Fruit fly (Drosophila melanogaster) whole organism, wandering third instar larva: ENCODE results near the gene jvl.

Experiments used
- Abd-B ChIP-seq: fragments of >200 bp; optimal IDR thresholded peaks from 2 replicates; lab custom pipeline; 2017; ENCODE audit warnings: missing biosample characterization, missing genetic modification characterization
- CG32264 ChIP-seq: fragments of 200-800 bp; sonication (Bioruptor generic); optimal IDR thresholded peaks from 2 replicates; lab custom pipeline; 2016; ENCODE audit warnings: missing biosample characterization, missing genetic modification characterization
- CG9705 ChIP-seq: fragments of 200-800 bp; sonication (Bioruptor generic); optimal IDR thresholded peaks from 2 replicates; lab custom pipeline; 2018; ENCODE audit warnings: missing biosample characterization, mild to moderate bottlenecking, missing genetic modification characterization
- CrebA ChIP-seq: fragments of 200-800 bp; sonication (Bioruptor generic); optimal IDR thresholded peaks from 2 replicates; lab custom pipeline; 2016; ENCODE audit warnings: missing biosample characterization, mild to moderate bottlenecking, missing genetic modification characterization, borderline replicate concordance
- Dfd ChIP-seq: fragments of >200 bp; optimal IDR thresholded peaks from 2 replicates; lab custom pipeline; 2017; ENCODE audit warnings: missing biosample characterization, missing genetic modification characterization
- Dif ChIP-seq: fragments of 200-275, 200-300 bp; sonication (Bioruptor generic); optimal IDR thresholded peaks from 2 replicates; lab custom pipeline; 2018; ENCODE audit warnings: missing biosample characterization, missing genetic modification characterization; ENCODE audit not compliant: partially characterized antibody
- GATAd ChIP-seq: sonication (Bioruptor generic); optimal IDR thresholded peaks from 2 replicates; lab custom pipeline; 2016; ENCODE audit warnings: missing biosample characterization, missing genetic modification characterization
- HLH106 ChIP-seq: fragments of 200-800 bp; optimal IDR thresholded peaks from 3 replicates; lab custom pipeline; 2019; ENCODE audit warnings: missing biosample characterization, mild to moderate bottlenecking, missing genetic modification characterization, moderate library complexity
- Hnf4 ChIP-seq: fragments of 200-800 bp; sonication (Bioruptor generic); optimal IDR thresholded peaks from 2 replicates; lab custom pipeline; 2016; ENCODE audit warnings: missing biosample characterization, mild to moderate bottlenecking, missing genetic modification characterization
- Hr78 ChIP-seq: fragments of >200 bp; optimal IDR thresholded peaks from 2 replicates; lab custom pipeline; 2017; ENCODE audit warnings: missing biosample characterization, missing genetic modification characterization
- Hr83 ChIP-seq: fragments of 200-300 bp; sonication (Bioruptor generic); optimal IDR thresholded peaks from 2 replicates; lab custom pipeline; 2016; ENCODE audit warnings: missing biosample characterization, mild to moderate bottlenecking, missing genetic modification characterization, moderate library complexity; ENCODE audit not compliant: poor library complexity, severe bottlenecking
- Jra ChIP-seq: sonication (Bioruptor generic); optimal IDR thresholded peaks from 2 replicates; lab custom pipeline; 2016; ENCODE audit warnings: missing biosample characterization, missing genetic modification characterization
- Mio ChIP-seq: sonication (Bioruptor generic); optimal IDR thresholded peaks from 2 replicates; lab custom pipeline; 2016; ENCODE audit warnings: missing biosample characterization, missing genetic modification characterization
- Myc ChIP-seq: fragments of >200 bp; optimal IDR thresholded peaks from 2 replicates; lab custom pipeline; 2017
- N ChIP-seq: fragments of >200 bp; optimal IDR thresholded peaks from 2 replicates; lab custom pipeline; 2018; ENCODE audit warnings: missing biosample characterization, missing external identifiers, missing genetic modification characterization
- OdsH ChIP-seq: fragments of 200-800 bp; sonication (Bioruptor generic); optimal IDR thresholded peaks from 2 replicates; lab custom pipeline; 2016; ENCODE audit warnings: missing biosample characterization, mild to moderate bottlenecking, missing genetic modification characterization
- Sp1 ChIP-seq: fragments of 200-800 bp; sonication (Bioruptor generic); optimal IDR thresholded peaks from 3 replicates; lab custom pipeline; 2019; ENCODE audit warnings: missing biosample characterization, mild to moderate bottlenecking, missing genetic modification characterization, moderate library complexity
- Vsx2 ChIP-seq: fragments of 200-300, 225-300 bp; sonication (Bioruptor generic); optimal IDR thresholded peaks from 2 replicates; lab custom pipeline; 2018; ENCODE audit warnings: missing biosample characterization, missing genetic modification characterization; ENCODE audit not compliant: partially characterized antibody
- br ChIP-seq: fragments of 200-800 bp; sonication (Bioruptor generic); optimal IDR thresholded peaks from 2 replicates; lab custom pipeline; 2016; ENCODE audit warnings: missing biosample characterization, missing genetic modification characterization
- brk ChIP-seq: fragments of 200-800 bp; sonication (Bioruptor generic); optimal IDR thresholded peaks from 2 replicates; lab custom pipeline; 2016; ENCODE audit warnings: missing biosample characterization, mild to moderate bottlenecking, missing genetic modification characterization
- dl ChIP-seq, 2 experiments: fragments of 175-275, 200-275 bp in 1 of 2; fragments of 200-275 bp in 1 of 2; sonication (Bioruptor generic); optimal IDR thresholded peaks; lab custom pipeline; 2018; ENCODE audit warnings: mild to moderate bottlenecking in 2 of 2, missing biosample characterization in 2 of 2, missing genetic modification characterization in 2 of 2, moderate library complexity in 2 of 2; ENCODE audit not compliant: partially characterized antibody in 2 of 2, insufficient read depth in 1 of 2
- dmrt93B ChIP-seq: fragments of 200-800 bp; sonication (Bioruptor generic); optimal IDR thresholded peaks from 2 replicates; lab custom pipeline; 2018; ENCODE audit warnings: missing biosample characterization, mild to moderate bottlenecking, missing genetic modification characterization
- dsf ChIP-seq: sonication (Bioruptor generic); optimal IDR thresholded peaks from 2 replicates; lab custom pipeline; 2016; ENCODE audit warnings: missing biosample characterization, missing genetic modification characterization, borderline replicate concordance
- foxo ChIP-seq, 2 experiments: fragments of 200-800 bp; sonication (Bioruptor generic); optimal IDR thresholded peaks; 2 replicates in 1 of 2; 3 replicates in 1 of 2; lab custom pipeline; 2016 to 2017; ENCODE audit warnings: missing biosample characterization in 2 of 2, missing genetic modification characterization in 2 of 2
- fru ChIP-seq: fragments of 200-800 bp; sonication (Bioruptor generic); optimal IDR thresholded peaks from 3 replicates; lab custom pipeline; 2016; ENCODE audit warnings: missing biosample characterization, mild to moderate bottlenecking, missing genetic modification characterization
- h ChIP-seq: fragments of 200-800 bp; sonication (Bioruptor generic); optimal IDR thresholded peaks from 3 replicates; lab custom pipeline; 2016; ENCODE audit warnings: missing biosample characterization, mild to moderate bottlenecking, missing genetic modification characterization
- jim ChIP-seq: fragments of 175-275, 200-325 bp; sonication (Bioruptor generic); optimal IDR thresholded peaks from 2 replicates; lab custom pipeline; 2016; ENCODE audit warnings: missing biosample characterization, mild to moderate bottlenecking, missing genetic modification characterization
- lola ChIP-seq: fragments of >200 bp; optimal IDR thresholded peaks from 2 replicates; lab custom pipeline; 2017; ENCODE audit warnings: missing biosample characterization, missing genetic modification characterization
- pan ChIP-seq: fragments of >200 bp; optimal IDR thresholded peaks from 2 replicates; lab custom pipeline; 2017
- psq ChIP-seq: fragments of 200-800 bp; sonication (Bioruptor generic); optimal IDR thresholded peaks from 3 replicates; lab custom pipeline; 2017; ENCODE audit warnings: missing biosample characterization, mild to moderate bottlenecking, missing genetic modification characterization, moderate library complexity
- rgr ChIP-seq: fragments of 200-800 bp; sonication (Bioruptor generic); optimal IDR thresholded peaks from 3 replicates; lab custom pipeline; 2016; ENCODE audit warnings: missing biosample characterization, mild to moderate bottlenecking, missing genetic modification characterization
- sage ChIP-seq: fragments of 200-800 bp; sonication (Bioruptor generic); optimal IDR thresholded peaks from 2 replicates; lab custom pipeline; 2016; ENCODE audit warnings: missing biosample characterization, mild to moderate bottlenecking, missing genetic modification characterization
- sv ChIP-seq: fragments of 200-800 bp; sonication (Bioruptor generic); optimal IDR thresholded peaks from 3 replicates; lab custom pipeline; 2016; ENCODE audit warnings: missing biosample characterization, missing genetic modification characterization
- tai ChIP-seq: sonication (Bioruptor generic); optimal IDR thresholded peaks from 2 replicates; lab custom pipeline; 2016; ENCODE audit warnings: missing biosample characterization, missing genetic modification characterization
- usp ChIP-seq: fragments of >200 bp; optimal IDR thresholded peaks from 2 replicates; lab custom pipeline; 2017; ENCODE audit warnings: missing biosample characterization, missing genetic modification characterization
- woc ChIP-seq: sonication (Bioruptor generic); optimal IDR thresholded peaks from 2 replicates; lab custom pipeline; 2016; ENCODE audit warnings: missing biosample characterization, mild to moderate bottlenecking, missing genetic modification characterization

The jvl gene

DNA sequence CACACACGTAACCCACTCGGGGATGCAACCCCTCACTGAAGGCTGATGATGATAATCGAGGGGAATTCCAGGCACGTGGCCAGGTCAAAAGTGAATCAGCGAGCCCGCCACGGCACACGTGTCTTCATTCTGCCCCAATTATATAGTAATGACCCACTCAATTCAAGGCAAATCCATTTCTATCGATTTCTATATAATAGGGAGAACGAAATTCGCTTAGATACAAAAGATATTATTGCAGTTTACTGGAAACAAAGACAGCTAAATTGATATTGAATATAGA, 48.5 kb upstream of the jvl start:
- TF ChIP-seq dl (GFP tag; optimal IDR thresholded peaks at IDR 0.05; lab: Kevin White, UChicago; ENCODE audit: insufficient read depth in 1 of 2, partially characterized antibody in 2 of 2) (no peak), sage (no peak), brk (GFP tag; lab: Kevin White, UChicago) (no peak), usp (GFP tag; lab: Kevin White, UChicago) (no peak), sv (GFP tag; lab: Kevin White, UChicago) (no peak)

- TF ChIP-seq foxo (GFP tag; optimal IDR thresholded peaks at IDR 0.05; lab: Kevin White, UChicago) = no peak
- no peak for TF ChIP-seq psq (GFP tag; lab: Kevin White, UChicago)
- no peak for TF ChIP-seq Hr83
- no peak for TF ChIP-seq CG9705
- no peak for TF ChIP-seq OdsH (GFP tag; lab: Kevin White, UChicago)
- TF ChIP-seq Myc (lab: Kevin White, UChicago) = no peak
- TF ChIP-seq rgr (GFP tag; lab: Kevin White, UChicago) = no peak
- TF ChIP-seq pan (lab: Kevin White, UChicago) = no peak
- TF ChIP-seq fru (GFP tag; lab: Kevin White, UChicago) = no peak
These were observed 46.8 kb upstream of the jvl start for dm6 chr3R:14694583-14694982.

- no peak for TF ChIP-seq lola (GFP tag; lab: Kevin White, UChicago)
- no peak for TF ChIP-seq Vsx2 (GFP tag; lab: Kevin White, UChicago)
- no peak for TF ChIP-seq Hnf4 (GFP tag; lab: Kevin White, UChicago)
- no peak for TF ChIP-seq woc (GFP tag; lab: Kevin White, UChicago)
- TF ChIP-seq pan (lab: Kevin White, UChicago) = no peak
- TF ChIP-seq brk (GFP tag; lab: Kevin White, UChicago) = no peak
- no peak for TF ChIP-seq Sp1 (GFP tag; lab: Kevin White, UChicago)
These were observed 46.3 kb upstream of the jvl start for dm6 chr3R:14695054-14695453.

dm6 chr3R:14695665-14696064, 45.7 kb upstream of the jvl start:
- TF ChIP-seq brk (GFP tag; lab: Kevin White, UChicago) (no peak), br (no peak), Dfd (no peak), tai (GFP tag; lab: Kevin White, UChicago) (no peak), pan (lab: Kevin White, UChicago) (no peak), Abd-B (GFP tag; lab: Kevin White, UChicago) (no peak), Hnf4 (GFP tag; lab: Kevin White, UChicago) (no peak), woc (GFP tag; lab: Kevin White, UChicago) (no peak), N (GFP tag; lab: Kevin White, UChicago) (no peak), dl (GFP tag; optimal IDR thresholded peaks at IDR 0.05; lab: Kevin White, UChicago; ENCODE audit: insufficient read depth in 1 of 2, partially characterized antibody in 2 of 2) (no peak), Dif (GFP tag; lab: Kevin White, UChicago) (no peak), Hr83 (no peak), psq (GFP tag; lab: Kevin White, UChicago) (no peak), Jra (GFP tag; lab: Kevin White, UChicago) (no peak), CG9705 (no peak), fru (GFP tag; lab: Kevin White, UChicago) (no peak), GATAd (GFP tag; lab: Kevin White, UChicago) (no peak), sage (no peak), foxo (GFP tag; optimal IDR thresholded peaks at IDR 0.05; lab: Kevin White, UChicago) (no peak)

- peak; percentile 15 for TF ChIP-seq dsf (GFP tag; lab: Kevin White, UChicago)
- no peak for TF ChIP-seq pan (lab: Kevin White, UChicago)
- peak; percentile 90 for TF ChIP-seq Hr83
- peak; percentile 37 for TF ChIP-seq OdsH (GFP tag; lab: Kevin White, UChicago)
- peak in 1 of 2 experiments; percentile 57 for TF ChIP-seq foxo (GFP tag; optimal IDR thresholded peaks at IDR 0.05; lab: Kevin White, UChicago)
- TF ChIP-seq br = peak; percentile 46
- no peak for TF ChIP-seq CrebA
- TF ChIP-seq sage = no peak
- TF ChIP-seq h (GFP tag; lab: Kevin White, UChicago) = peak; percentile 68
- peak; percentile 60 for TF ChIP-seq tai (GFP tag; lab: Kevin White, UChicago)
- no peak for TF ChIP-seq dmrt93B (GFP tag; lab: Kevin White, UChicago)
- TF ChIP-seq N (GFP tag; lab: Kevin White, UChicago) = no peak
- peak; percentile 69 for TF ChIP-seq Hnf4 (GFP tag; lab: Kevin White, UChicago)
- TF ChIP-seq Abd-B (GFP tag; lab: Kevin White, UChicago) = no peak
- TF ChIP-seq Jra (GFP tag; lab: Kevin White, UChicago) = peak; percentile 71
- TF ChIP-seq sv (GFP tag; lab: Kevin White, UChicago) = peak; percentile 61
- no peak for TF ChIP-seq Mio (GFP tag; lab: Kevin White, UChicago)
- no peak for TF ChIP-seq Hr78
- no peak for TF ChIP-seq CG32264 (GFP tag; lab: Kevin White, UChicago)
- no peak for TF ChIP-seq usp (GFP tag; lab: Kevin White, UChicago)
- TF ChIP-seq Myc (lab: Kevin White, UChicago) = no peak
- peak in 1 of 2 experiments; percentile 65 for TF ChIP-seq dl (GFP tag; optimal IDR thresholded peaks at IDR 0.05; lab: Kevin White, UChicago; ENCODE audit: insufficient read depth in 1 of 2, partially characterized antibody in 2 of 2)
- peak; percentile 42 for TF ChIP-seq HLH106
- TF ChIP-seq CG9705 = no peak
- no peak for TF ChIP-seq woc (GFP tag; lab: Kevin White, UChicago)
- TF ChIP-seq Vsx2 (GFP tag; lab: Kevin White, UChicago) = no peak
- TF ChIP-seq lola (GFP tag; lab: Kevin White, UChicago) = no peak
- TF ChIP-seq rgr (GFP tag; lab: Kevin White, UChicago) = peak; percentile 71
- TF ChIP-seq jim = peak; percentile 77
- TF ChIP-seq Dif (GFP tag; lab: Kevin White, UChicago) = peak; percentile 74
- peak; percentile 53 for TF ChIP-seq psq (GFP tag; lab: Kevin White, UChicago)
These were observed 44.4 kb upstream of the jvl start, which contains the start of gene Meltrin for dm6 chr3R:14696949-14697513. Gene Meltrin, minus strand, starts transcription at chr3R:14697292.
